Fruit fly (Drosophila melanogaster) whole organism, embryonic: ENCODE measurements around the gene CG11168.

Source experiments
- B-H2 ChIP-seq: fragments of 200-800 bp; sonication (Bioruptor generic); optimal IDR thresholded peaks from 2 replicates; lab custom pipeline; 2018; ENCODE audit warnings: missing biosample characterization, mild to moderate bottlenecking, missing genetic modification characterization
- BEAF-32 ChIP-seq: fragments of 200-800 bp; sonication (Bioruptor generic); optimal IDR thresholded peaks from 3 replicates; lab custom pipeline; 2017; ENCODE audit warnings: missing biosample characterization, missing genetic modification characterization, mild to moderate bottlenecking, moderate library complexity, missing genetic modification reagents
- CG10267 ChIP-seq: fragments of 200-800 bp; sonication (Bioruptor generic); optimal IDR thresholded peaks from 2 replicates; lab custom pipeline; 2018; ENCODE audit warnings: missing biosample characterization, mild to moderate bottlenecking, missing genetic modification characterization, moderate library complexity
- CG10543 ChIP-seq: fragments of 200-800 bp; sonication (Bioruptor generic); optimal IDR thresholded peaks from 3 replicates; lab custom pipeline; 2017; ENCODE audit warnings: missing biosample characterization, mild to moderate bottlenecking, missing genetic modification characterization, moderate library complexity
- CG10565 ChIP-seq: fragments of 200-800 bp; sonication (Bioruptor generic); optimal IDR thresholded peaks from 3 replicates; lab custom pipeline; 2016; ENCODE audit warnings: missing biosample characterization, mild to moderate bottlenecking, missing genetic modification characterization
- CG12659 ChIP-seq: fragments of 200-800 bp; sonication (Bioruptor generic); optimal IDR thresholded peaks from 3 replicates; lab custom pipeline; 2017; ENCODE audit warnings: mild to moderate bottlenecking, missing biosample characterization, missing genetic modification reagents, missing genetic modification characterization
- CG12769 ChIP-seq: fragments of 200-800 bp; sonication (Bioruptor generic); optimal IDR thresholded peaks from 2 replicates; lab custom pipeline; 2019; ENCODE audit warnings: missing biosample characterization, mild to moderate bottlenecking, missing genetic modification characterization, moderate library complexity
- CG14014 ChIP-seq: fragments of 200-800 bp; sonication (Bioruptor generic); IDR thresholded peaks from 2 replicates; pipeline ENCODE4 v1.3.6; 2022; ENCODE audit warnings: missing biosample characterization, missing genetic modification characterization
- CG17829 ChIP-seq: fragments of 200-800 bp; optimal IDR thresholded peaks from 2 replicates; lab custom pipeline; 2019; ENCODE audit warnings: missing biosample characterization, mild to moderate bottlenecking, missing genetic modification characterization, moderate library complexity
- CG17912 ChIP-seq: fragments of 200-800 bp; sonication (Bioruptor generic); optimal IDR thresholded peaks from 2 replicates; lab custom pipeline; 2018; ENCODE audit warnings: missing biosample characterization, mild to moderate bottlenecking, missing genetic modification characterization
- CG2712 ChIP-seq: fragments of 200-800 bp; optimal IDR thresholded peaks from 3 replicates; lab custom pipeline; 2019; ENCODE audit warnings: missing biosample characterization, mild to moderate bottlenecking, missing genetic modification characterization, moderate library complexity
- CG34376 ChIP-seq: fragments of 200-800 bp; sonication (Bioruptor generic); optimal IDR thresholded peaks from 2 replicates; lab custom pipeline; 2018; ENCODE audit warnings: missing biosample characterization, mild to moderate bottlenecking, missing genetic modification characterization
- CG3995 ChIP-seq: fragments of 200-800 bp; sonication (Bioruptor generic); optimal IDR thresholded peaks from 3 replicates; lab custom pipeline; 2016; ENCODE audit warnings: missing biosample characterization, missing genetic modification characterization
- CG7745 ChIP-seq: fragments of 200-800 bp; sonication (Bioruptor generic); optimal IDR thresholded peaks from 2 replicates; lab custom pipeline; 2018; ENCODE audit warnings: missing biosample characterization, mild to moderate bottlenecking, missing genetic modification characterization, moderate library complexity
- CG9797 ChIP-seq: fragments of 200-800 bp; sonication (Bioruptor generic); optimal IDR thresholded peaks from 3 replicates; lab custom pipeline; 2018; ENCODE audit warnings: missing biosample characterization, mild to moderate bottlenecking, missing genetic modification characterization
- Dek ChIP-seq: fragments of 200-800 bp; sonication (Bioruptor generic); optimal IDR thresholded peaks from 3 replicates; lab custom pipeline; 2019; ENCODE audit warnings: missing biosample characterization, mild to moderate bottlenecking, missing genetic modification characterization, moderate library complexity
- Dip3 ChIP-seq: fragments of 200-800 bp; sonication (Bioruptor generic); optimal IDR thresholded peaks from 3 replicates; lab custom pipeline; 2016; ENCODE audit warnings: missing biosample characterization, missing genetic modification characterization
- E2f2 ChIP-seq: fragments of 200-800 bp; sonication (Bioruptor generic); IDR thresholded peaks from 2 replicates; pipeline ENCODE4 v1.3.6; 2022; ENCODE audit warnings: missing biosample characterization, missing genetic modification characterization
- Ets65A ChIP-seq: fragments of 200-800 bp; sonication (Bioruptor generic); peaks from one replicate; lab custom pipeline; 2016; ENCODE audit warnings: missing biosample characterization, missing genetic modification characterization
- Hr39 ChIP-seq: fragments of >200 bp; optimal IDR thresholded peaks from 2 replicates; lab custom pipeline; 2017
- MESR4 ChIP-seq: fragments of 200-800 bp; sonication (Bioruptor generic); optimal IDR thresholded peaks from 2 replicates; lab custom pipeline; 2018; ENCODE audit warnings: missing biosample characterization, mild to moderate bottlenecking, missing genetic modification characterization, moderate library complexity
- Mes4 ChIP-seq: fragments of 200-800 bp; sonication (Bioruptor generic); optimal IDR thresholded peaks from 2 replicates; lab custom pipeline; 2016; ENCODE audit warnings: missing biosample characterization, missing genetic modification characterization
- Pdp1 ChIP-seq, 2 experiments: fragments of 200-800 bp; sonication (Bioruptor generic); optimal IDR thresholded peaks; 3 replicates each; lab custom pipeline; 2016; ENCODE audit warnings: missing biosample characterization in 2 of 2, missing genetic modification characterization in 2 of 2, mild to moderate bottlenecking in 1 of 2, moderate library complexity in 1 of 2
- Scr ChIP-seq: fragments of 200-800 bp; sonication (Bioruptor generic); IDR thresholded peaks from 2 replicates; pipeline ENCODE4 v1.3.6; 2022; ENCODE audit warnings: missing biosample characterization, missing genetic modification characterization; ENCODE audit not compliant: partially characterized antibody
- Sin3A ChIP-seq: fragments of >200 bp; optimal IDR thresholded peaks from 2 replicates; lab custom pipeline; 2018
- Sry-β ChIP-seq: fragments of 200-800 bp; sonication (Bioruptor generic); optimal IDR thresholded peaks from 2 replicates; lab custom pipeline; 2018; ENCODE audit warnings: missing biosample characterization, mild to moderate bottlenecking, missing genetic modification characterization, moderate library complexity
- Xbp1 ChIP-seq: fragments of 200-800 bp; sonication (Bioruptor generic); optimal IDR thresholded peaks from 3 replicates; lab custom pipeline; 2016; ENCODE audit warnings: missing biosample characterization, mild to moderate bottlenecking, missing genetic modification characterization
- bbx ChIP-seq: fragments of 200-800 bp; sonication (Bioruptor generic); IDR thresholded peaks from 2 replicates; pipeline ENCODE4 v1.3.6; 2022; ENCODE audit warnings: missing biosample characterization, missing genetic modification characterization; ENCODE audit not compliant: partially characterized antibody
- cg ChIP-seq: fragments of 200-800 bp; sonication (Bioruptor generic); optimal IDR thresholded peaks from 3 replicates; lab custom pipeline; 2019; ENCODE audit warnings: missing biosample characterization, mild to moderate bottlenecking, missing genetic modification characterization, moderate library complexity
- cwo ChIP-seq: fragments of 200-800 bp; sonication (Bioruptor generic); optimal IDR thresholded peaks from 3 replicates; lab custom pipeline; 2017; ENCODE audit warnings: missing biosample characterization, missing genetic modification characterization, mild to moderate bottlenecking, moderate library complexity, missing genetic modification reagents
- exex ChIP-seq: fragments of 200-800 bp; sonication (Bioruptor generic); optimal IDR thresholded peaks from 4 replicates; lab custom pipeline; 2018; ENCODE audit warnings: missing biosample characterization, mild to moderate bottlenecking, missing genetic modification characterization, moderate library complexity
- fd96Cb ChIP-seq: fragments of 200-800 bp; sonication (Bioruptor generic); optimal IDR thresholded peaks from 2 replicates; lab custom pipeline; 2018; ENCODE audit warnings: missing biosample characterization, mild to moderate bottlenecking, missing genetic modification characterization, moderate library complexity
- gce ChIP-seq: fragments of 200-800 bp; sonication (Bioruptor generic); IDR thresholded peaks from 3 replicates; pipeline ENCODE4 v1.3.6; 2022; ENCODE audit warnings: missing biosample characterization, missing genetic modification characterization
- grn ChIP-seq: fragments of 200-800 bp; sonication (Bioruptor generic); optimal IDR thresholded peaks from 3 replicates; lab custom pipeline; 2017; ENCODE audit warnings: missing biosample characterization, missing genetic modification characterization
- hth ChIP-seq: fragments of >200 bp; optimal IDR thresholded peaks from 2 replicates; lab custom pipeline; 2017; ENCODE audit warnings: inconsistent platforms
- inv ChIP-seq: fragments of 200-800 bp; sonication (Bioruptor generic); IDR thresholded peaks from 2 replicates; pipeline ENCODE4 v1.3.6; 2022; ENCODE audit warnings: missing biosample characterization, missing genetic modification characterization; ENCODE audit not compliant: partially characterized antibody
- mirr ChIP-seq: fragments of 200-800 bp; sonication (Bioruptor generic); optimal IDR thresholded peaks from 3 replicates; lab custom pipeline; 2018; ENCODE audit warnings: missing biosample characterization, mild to moderate bottlenecking, missing genetic modification characterization
- nmo ChIP-seq: fragments of 200-800 bp; sonication (Bioruptor generic); optimal IDR thresholded peaks from 2 replicates; lab custom pipeline; 2018; ENCODE audit warnings: missing biosample characterization, mild to moderate bottlenecking, missing genetic modification characterization, moderate library complexity
- nom ChIP-seq: fragments of 200-800 bp; sonication (Bioruptor generic); optimal IDR thresholded peaks from 2 replicates; lab custom pipeline; 2017; ENCODE audit warnings: missing biosample characterization, missing genetic modification characterization, mild to moderate bottlenecking, moderate library complexity, missing genetic modification reagents
- pita ChIP-seq: fragments of 200-800 bp; sonication (Bioruptor generic); optimal IDR thresholded peaks from 2 replicates; lab custom pipeline; 2017; ENCODE audit warnings: missing biosample characterization, mild to moderate bottlenecking, missing genetic modification characterization
- pzg ChIP-seq: fragments of 200-800 bp; sonication (Bioruptor generic); optimal IDR thresholded peaks from 3 replicates; lab custom pipeline; 2018; ENCODE audit warnings: missing biosample characterization, mild to moderate bottlenecking, missing genetic modification characterization, moderate library complexity
- sens ChIP-seq: fragments of 200-800 bp; sonication (Bioruptor generic); peaks from one replicate; lab custom pipeline; 2016; ENCODE audit warnings: missing biosample characterization, missing genetic modification characterization
- sug ChIP-seq: fragments of 200-800 bp; optimal IDR thresholded peaks from 2 replicates; lab custom pipeline; 2019; ENCODE audit warnings: missing biosample characterization, mild to moderate bottlenecking, missing genetic modification characterization, moderate library complexity
- toy ChIP-seq: fragments of 200-800 bp; sonication (Bioruptor generic); IDR thresholded peaks from 2 replicates; pipeline ENCODE4 v1.3.6; 2022; ENCODE audit warnings: missing biosample characterization, missing genetic modification characterization
- trem ChIP-seq: fragments of 200-800 bp; optimal IDR thresholded peaks from 3 replicates; lab custom pipeline; 2019; ENCODE audit warnings: missing biosample characterization, mild to moderate bottlenecking, missing genetic modification characterization, moderate library complexity
- unc-4 ChIP-seq: fragments of 200-800 bp; sonication (Bioruptor generic); IDR thresholded peaks from 2 replicates; pipeline ENCODE4 v1.3.6; 2022; ENCODE audit warnings: missing biosample characterization, missing genetic modification characterization; ENCODE audit not compliant: partially characterized antibody

CG11168 gene

dm6 chr3R:24931856-24932255 is 13.9 kb downstream of the CG11168 start, which contains the start of gene CG11771 (continued):
- no peak for TF ChIP-seq nmo (GFP tag; lab: Kevin White, UChicago)
- TF ChIP-seq E2f2 (GFP tag; lab: Robert Waterston, UW), result peak; percentile 24; the same call in 1 of the 2 replicates
- TF ChIP-seq MESR4 (GFP tag; lab: Kevin White, UChicago), result peak; percentile 60
- no peak for TF ChIP-seq pita
- peak; percentile 31; the same call in 1 of the 2 replicates for TF ChIP-seq Scr
- TF ChIP-seq hth, result no peak
- peak; percentile 83 for TF ChIP-seq Sry-β (GFP tag; lab: Kevin White, UChicago)

dm6 chr3R:24934542-24934941 is 16.6 kb downstream of the CG11168 start:
- TF ChIP-seq grn (GFP tag; lab: Kevin White, UChicago), result peak; percentile 59
- TF ChIP-seq cwo (GFP tag; lab: Kevin White, UChicago), result peak; percentile 22
- TF ChIP-seq exex (tag; lab: Kevin White, UChicago), result peak; percentile 73
- TF ChIP-seq CG34376 (GFP tag; lab: Kevin White, UChicago), result peak; percentile 13
- no peak for TF ChIP-seq fd96Cb
- TF ChIP-seq sug, result peak; percentile 28

DNA sequence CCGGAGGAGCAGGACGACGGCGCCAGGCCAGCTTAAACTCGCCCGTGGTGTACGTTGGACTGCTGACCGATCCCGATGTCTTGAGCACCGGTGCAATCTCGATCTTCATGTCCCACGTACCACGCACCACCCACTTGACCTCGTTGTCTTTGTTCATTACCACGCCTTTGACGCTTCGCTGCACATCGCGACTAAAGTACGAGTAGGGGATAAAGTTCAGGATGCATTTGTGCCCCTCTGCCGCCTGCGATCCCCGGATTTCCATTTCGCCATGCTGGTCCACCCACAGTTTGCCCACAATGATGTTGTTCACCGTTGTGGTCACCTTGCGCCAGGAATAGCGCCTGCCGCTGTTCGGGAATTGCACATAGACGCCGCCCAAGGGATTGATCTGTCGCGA is 17.9 kb downstream of the CG11168 start:
- TF ChIP-seq nom (peak; percentile 85), CG7745 (tag; lab: Kevin White, UChicago) (no peak), Mes4 (GFP tag; lab: Kevin White, UChicago) (no peak), Ets65A (GFP tag; lab: Kevin White, UChicago) (peak; percentile 54)

dm6 chr3R:24938049-24938448 is 20.1 kb downstream of the CG11168 start, which contains the start of gene Osbp:
Gene Osbp, minus strand, starts transcription at chr3R:24938222.
- peak; percentile 85 for TF ChIP-seq pzg (GFP tag; lab: Kevin White, UChicago)
- TF ChIP-seq CG10543 (GFP tag; lab: Kevin White, UChicago), result peak; percentile 17
- TF ChIP-seq CG9797 (GFP tag; lab: Kevin White, UChicago), result peak; percentile 79
- TF ChIP-seq BEAF-32 (GFP tag; lab: Kevin White, UChicago), result peak; percentile 64
- peak in 1 of 2 experiments; percentile 7 for TF ChIP-seq Pdp1 (GFP tag; optimal IDR thresholded peaks at IDR 0.05; lab: Kevin White, UChicago)
- no peak for TF ChIP-seq Sin3A (lab: Kevin White, UChicago)
- no peak for TF ChIP-seq Hr39 (lab: Kevin White, UChicago)
- TF ChIP-seq trem (tag; lab: Kevin White, UChicago), result peak; percentile 61
- peak; percentile 31; the same call in 1 of the 2 replicates for TF ChIP-seq CG14014 (GFP tag; lab: Robert Waterston, UW)
- no peak for TF ChIP-seq CG2712 (tag; lab: Kevin White, UChicago)
- peak; percentile 88 for TF ChIP-seq E2f2 (GFP tag; lab: Robert Waterston, UW)
- no peak for TF ChIP-seq Dip3 (GFP tag; lab: Kevin White, UChicago)
- peak; percentile 0 for TF ChIP-seq CG17912 (GFP tag; lab: Kevin White, UChicago)
- peak; percentile 45 for TF ChIP-seq unc-4 (GFP tag; lab: Robert Waterston, UW)
- TF ChIP-seq CG10267 (tag; lab: Kevin White, UChicago), result peak; percentile 72
- peak; percentile 65 for TF ChIP-seq B-H2 (GFP tag; lab: Kevin White, UChicago)
- TF ChIP-seq gce (GFP tag; lab: Robert Waterston, UW), result 0 out of 3 replicates have a peak, but pooled peaks have one; percentile 5
- TF ChIP-seq inv (GFP tag; lab: Robert Waterston, UW), result peak; percentile 48; the same call in 1 of the 2 replicates
- no peak for TF ChIP-seq Dek (tag; lab: Kevin White, UChicago)
- TF ChIP-seq bbx, result peak; percentile 72
- TF ChIP-seq CG3995 (GFP tag; lab: Kevin White, UChicago), result no peak
- peak; percentile 44 for TF ChIP-seq CG12659
- TF ChIP-seq cg (GFP tag; lab: Kevin White, UChicago), result peak; percentile 98
- no peak for TF ChIP-seq sens (GFP tag; lab: Kevin White, UChicago)
- TF ChIP-seq CG10565, result no peak
- TF ChIP-seq mirr (GFP tag; lab: Kevin White, UChicago), result peak; percentile 26
- TF ChIP-seq Xbp1 (GFP tag; lab: Kevin White, UChicago), result no peak
- TF ChIP-seq CG17829 (tag; lab: Kevin White, UChicago), result peak; percentile 36
- no peak for TF ChIP-seq CG12769 (tag; lab: Kevin White, UChicago)
- TF ChIP-seq toy (GFP tag; lab: Robert Waterston, UW), result no peak
